Fruit fly (Drosophila melanogaster): ENCODE measurements around the gene CG15864.

CG15864 gene

dm6 chr3R:8264302-8265080 is 16.3 kb downstream of the CG15864 start, which contains the start of the genes RPA1 and Mcm2 (continued):
- TF ChIP-seq hkb (optimal IDR thresholded peaks at IDR 0.05) (no peak), hkb (GFP tag; IDR thresholded peaks at IDR 0.05) (no peak; the same call in 1 of the 2 replicates), Stat92E (GFP tag; optimal IDR thresholded peaks at IDR 0.05) (no peak), CG10979 (tag; optimal IDR thresholded peaks at IDR 0.05) (peak; percentile 66), dati (GFP tag; IDR thresholded peaks at IDR 0.05) (0 out of 2 replicates have a peak, but pooled peaks have one; percentile 23), CG15479 (GFP tag; optimal IDR thresholded peaks at IDR 0.05) (no peak), CG11398 (GFP tag; optimal IDR thresholded peaks at IDR 0.05) (no peak), CTCF (GFP tag; optimal IDR thresholded peaks at IDR 0.05) (peak; percentile 7), gro (GFP tag; optimal IDR thresholded peaks at IDR 0.05) (no peak), CG31388 (GFP tag; optimal IDR thresholded peaks at IDR 0.05) (peak; percentile 29), H2.0 (GFP tag; IDR thresholded peaks at IDR 0.05) (peak; percentile 59), pho (GFP tag; optimal IDR thresholded peaks at IDR 0.05) (peak; percentile 68), Myb (GFP tag; optimal IDR thresholded peaks at IDR 0.05) (peak; percentile 36), ssp (GFP tag; IDR thresholded peaks at IDR 0.05) (peak; percentile 71), fu2 (GFP tag; optimal IDR thresholded peaks at IDR 0.05) (peak; percentile 41), z (GFP tag; IDR thresholded peaks at IDR 0.05) (no peak), Scr (GFP tag; IDR thresholded peaks at IDR 0.05; ENCODE audit: partially characterized antibody) (peak; percentile 15; the same call in 1 of the 2 replicates), jing (GFP tag; optimal IDR thresholded peaks at IDR 0.05) (no peak), chm (GFP tag; IDR thresholded peaks at IDR 0.05) (peak; percentile 79), chif (GFP tag; optimal IDR thresholded peaks at IDR 0.05) (peak in 1 of 2 experiments; percentile 66), CG13123 (GFP tag; optimal IDR thresholded peaks at IDR 0.05) (peak; percentile 20), Jarid2 (GFP tag; optimal IDR thresholded peaks at IDR 0.05) (peak; percentile 20), CG6854 (GFP tag; optimal IDR thresholded peaks at IDR 0.05) (no peak), CG1602 (GFP tag; optimal IDR thresholded peaks at IDR 0.05) (peak; percentile 78), H15 (GFP tag; IDR thresholded peaks at IDR 0.05) (peak; percentile 79; the same call in 2 of the 3 replicates), Bgb (GFP tag; IDR thresholded peaks at IDR 0.05; ENCODE audit: partially characterized antibody) (peak; percentile 36; the same call in 1 of the 2 replicates), tna (GFP tag; IDR thresholded peaks at IDR 0.05; ENCODE audit: partially characterized antibody) (no peak), CG17186 (GFP tag; optimal IDR thresholded peaks at IDR 0.05) (peak; percentile 10), sna (GFP tag; IDR thresholded peaks at IDR 0.05; ENCODE audit: partially characterized antibody) (no peak), zen2 (GFP tag; IDR thresholded peaks at IDR 0.05; ENCODE audit: partially characterized antibody) (0 out of 3 replicates have a peak, but pooled peaks have one; percentile 6), schlank (tag; optimal IDR thresholded peaks at IDR 0.05) (peak; percentile 33), unpg (GFP tag; optimal IDR thresholded peaks at IDR 0.05) (peak; percentile 56), psq (GFP tag; optimal IDR thresholded peaks at IDR 0.05) (peak; percentile 38), CG13287 (GFP tag; IDR thresholded peaks at IDR 0.05; ENCODE audit: partially characterized antibody) (peak; percentile 21; the same call in 1 of the 2 replicates), salm (tag; optimal IDR thresholded peaks at IDR 0.05) (peak; percentile 38), Fer2 (tag; optimal IDR thresholded peaks at IDR 0.05) (peak; percentile 58), eyg (GFP tag; optimal IDR thresholded peaks at IDR 0.05) (no peak), sc (optimal IDR thresholded peaks at IDR 0.05) (no peak), sc (GFP tag; optimal IDR thresholded peaks at IDR 0.05) (peak; percentile 58), pan (optimal IDR thresholded peaks at IDR 0.05) (no peak), pan (GFP tag; optimal IDR thresholded peaks at IDR 0.05 in 1 of 2, IDR thresholded peaks at IDR 0.05 in 1 of 2) (peak in 1 of 2 experiments; percentile 79), onecut (GFP tag; IDR thresholded peaks at IDR 0.05) (peak; percentile 44), Six4 (GFP tag; optimal IDR thresholded peaks at IDR 0.05) (peak; percentile 66), bab2 (GFP tag; optimal IDR thresholded peaks at IDR 0.05) (peak; percentile 60), B-H1 (GFP tag; IDR thresholded peaks at IDR 0.05) (peak; percentile 44; the same call in 2 of the 3 replicates), cwo (GFP tag; optimal IDR thresholded peaks at IDR 0.05) (peak; percentile 49), bbx (GFP tag; IDR thresholded peaks at IDR 0.05; ENCODE audit: partially characterized antibody) (peak; percentile 39; the same call in 1 of the 2 replicates), CG1603 (tag; optimal IDR thresholded peaks at IDR 0.05) (peak; percentile 32), CG1792 (GFP tag; optimal IDR thresholded peaks at IDR 0.05) (peak; percentile 32)
